Fruit fly (Drosophila melanogaster) whole organism, embryonic: ENCODE results near the gene sud1.

Experiments used
- BEAF-32 ChIP-seq: fragments of 200-800 bp; sonication (Bioruptor generic); optimal IDR thresholded peaks from 3 replicates; lab custom pipeline; 2017; ENCODE audit warnings: missing biosample characterization, missing genetic modification characterization, mild to moderate bottlenecking, moderate library complexity, missing genetic modification reagents
- C15 ChIP-seq: fragments of 200-800 bp; sonication (Bioruptor generic); IDR thresholded peaks from 3 replicates; pipeline ENCODE4 v1.3.6; 2022; ENCODE audit warnings: missing biosample characterization, missing genetic modification characterization
- CG10209 ChIP-seq: fragments of 200-800 bp; sonication (Bioruptor generic); optimal IDR thresholded peaks from 3 replicates; lab custom pipeline; 2017; ENCODE audit warnings: missing biosample characterization, mild to moderate bottlenecking, missing genetic modification characterization, missing genetic modification reagents
- CG12236 ChIP-seq: fragments of 200-800 bp; sonication (Bioruptor generic); optimal IDR thresholded peaks from 2 replicates; lab custom pipeline; 2016; ENCODE audit warnings: missing biosample characterization, missing genetic modification characterization
- CG12744 ChIP-seq: fragments of 200-800 bp; sonication (Bioruptor generic); optimal IDR thresholded peaks from 2 replicates; lab custom pipeline; 2016; ENCODE audit warnings: missing biosample characterization, missing genetic modification characterization
- CG1529 ChIP-seq: fragments of 200-800 bp; sonication (Bioruptor generic); optimal IDR thresholded peaks from 3 replicates; lab custom pipeline; 2018; ENCODE audit warnings: missing biosample characterization, missing genetic modification characterization
- CG1602 ChIP-seq: fragments of 200-800 bp; sonication (Bioruptor generic); optimal IDR thresholded peaks from 3 replicates; lab custom pipeline; 2016; ENCODE audit warnings: missing biosample characterization, missing genetic modification characterization
- CG16813 ChIP-seq: fragments of 200-800 bp; sonication (Bioruptor generic); IDR thresholded peaks from 3 replicates; pipeline ENCODE4 v1.3.6; 2022; ENCODE audit warnings: missing biosample characterization, missing genetic modification characterization; ENCODE audit not compliant: partially characterized antibody
- CG18262 ChIP-seq: fragments of 200-800 bp; optimal IDR thresholded peaks from 3 replicates; lab custom pipeline; 2019; ENCODE audit warnings: missing biosample characterization, mild to moderate bottlenecking, missing genetic modification characterization, moderate library complexity
- CG18619 ChIP-seq: fragments of 200-800 bp; sonication (Bioruptor generic); optimal IDR thresholded peaks from 3 replicates; lab custom pipeline; 2017; ENCODE audit warnings: missing biosample characterization, mild to moderate bottlenecking, missing genetic modification characterization
- CG30403 ChIP-seq: fragments of 200-800 bp; sonication (Bioruptor generic); optimal IDR thresholded peaks from 3 replicates; lab custom pipeline; 2016; ENCODE audit warnings: missing biosample characterization, missing genetic modification characterization
- CG3065 ChIP-seq: fragments of 200-800 bp; sonication (Bioruptor generic); optimal IDR thresholded peaks from 2 replicates; lab custom pipeline; 2016; ENCODE audit warnings: missing biosample characterization, missing genetic modification characterization
- CG5245 ChIP-seq: fragments of 200-800 bp; sonication (Bioruptor generic); optimal IDR thresholded peaks from 3 replicates; lab custom pipeline; 2016; ENCODE audit warnings: missing biosample characterization, missing genetic modification characterization
- CG6254 ChIP-seq: fragments of 200-800 bp; sonication (Bioruptor generic); optimal IDR thresholded peaks from 3 replicates; lab custom pipeline; 2017; ENCODE audit warnings: mild to moderate bottlenecking, missing biosample characterization, missing genetic modification reagents, missing genetic modification characterization
- CG7745 ChIP-seq: fragments of 200-800 bp; sonication (Bioruptor generic); optimal IDR thresholded peaks from 2 replicates; lab custom pipeline; 2018; ENCODE audit warnings: missing biosample characterization, mild to moderate bottlenecking, missing genetic modification characterization, moderate library complexity
- CG9215 ChIP-seq: fragments of 200-800 bp; sonication (Bioruptor generic); IDR thresholded peaks from 2 replicates; pipeline ENCODE4 v1.3.6; 2022; ENCODE audit warnings: missing biosample characterization, missing genetic modification characterization
- H15 ChIP-seq: fragments of 200-800 bp; sonication (Bioruptor generic); IDR thresholded peaks from 3 replicates; pipeline ENCODE4 v1.3.6; 2022; ENCODE audit warnings: missing biosample characterization, missing genetic modification characterization
- Hmr ChIP-seq: fragments of 200-800 bp; sonication (Bioruptor generic); optimal IDR thresholded peaks from 3 replicates; lab custom pipeline; 2017; ENCODE audit warnings: mild to moderate bottlenecking, missing biosample characterization, missing genetic modification reagents, missing genetic modification characterization
- Hr78 ChIP-seq, 2 experiments: fragments of 200-800 bp in 1 of 2; fragments of >200 bp in 1 of 2; sonication (Bioruptor generic) in 1 of 2; optimal IDR thresholded peaks; 2 replicates each; lab custom pipeline; 2017 to 2019; ENCODE audit warnings: missing biosample characterization in 2 of 2, missing genetic modification characterization in 2 of 2, mild to moderate bottlenecking in 1 of 2, moderate library complexity in 1 of 2
- Jarid2 ChIP-seq: fragments of 200-800 bp; sonication (Bioruptor generic); optimal IDR thresholded peaks from 3 replicates; lab custom pipeline; 2017; ENCODE audit warnings: mild to moderate bottlenecking, missing biosample characterization, missing genetic modification reagents, missing genetic modification characterization
- Lim3 ChIP-seq: fragments of 200-800 bp; sonication (Bioruptor generic); IDR thresholded peaks from 2 replicates; pipeline ENCODE4 v1.3.6; 2022; ENCODE audit warnings: missing biosample characterization, missing genetic modification characterization
- Lpt ChIP-seq: fragments of >200 bp; optimal IDR thresholded peaks from 2 replicates; lab custom pipeline; 2018; ENCODE audit warnings: missing biosample characterization, missing genetic modification characterization
- Med ChIP-seq: fragments of 200-800 bp; sonication (Bioruptor generic); peaks from one replicate; lab custom pipeline; 2016; ENCODE audit warnings: missing biosample characterization, missing genetic modification characterization, mild to moderate bottlenecking, inconsistent platforms, moderate library complexity
- Myb ChIP-seq: fragments of 200-800 bp; sonication (Bioruptor generic); optimal IDR thresholded peaks from 2 replicates; lab custom pipeline; 2016; ENCODE audit warnings: missing biosample characterization, missing genetic modification characterization
- NC2α ChIP-seq: fragments of 200-800 bp; sonication (Bioruptor generic); optimal IDR thresholded peaks from 2 replicates; lab custom pipeline; 2016; ENCODE audit warnings: missing biosample characterization, missing genetic modification characterization
- Oli ChIP-seq: fragments of 200-800 bp; sonication (Bioruptor generic); optimal IDR thresholded peaks from 2 replicates; lab custom pipeline; 2018; ENCODE audit warnings: missing biosample characterization, mild to moderate bottlenecking, missing genetic modification characterization, moderate library complexity
- Sox102F ChIP-seq: fragments of 200-800 bp; sonication (Bioruptor generic); optimal IDR thresholded peaks from 2 replicates; lab custom pipeline; 2018; ENCODE audit warnings: missing biosample characterization, mild to moderate bottlenecking, missing genetic modification characterization, moderate library complexity
- Usf ChIP-seq: fragments of 200-800 bp; sonication (Bioruptor generic); optimal IDR thresholded peaks from 2 replicates; lab custom pipeline; 2017; ENCODE audit warnings: missing genotype, missing biosample characterization, missing genetic modification characterization
- Vsx1 ChIP-seq: fragments of 200-800 bp; sonication (Bioruptor generic); optimal IDR thresholded peaks from 2 replicates; lab custom pipeline; 2017; ENCODE audit warnings: missing biosample characterization, mild to moderate bottlenecking, missing genetic modification characterization, missing genetic modification reagents
- amos ChIP-seq: fragments of 200-800 bp; sonication (Bioruptor generic); IDR thresholded peaks from 2 replicates; pipeline ENCODE4 v1.3.6; 2022; ENCODE audit warnings: missing biosample characterization, missing genetic modification characterization; ENCODE audit not compliant: partially characterized antibody
- croc ChIP-seq: fragments of 200-800 bp; sonication (Bioruptor generic); conservative IDR thresholded peaks from 3 replicates; pipeline ENCODE4 v1.3.6; 2022; ENCODE audit warnings: missing biosample characterization, missing genetic modification characterization
- dm ChIP-seq: fragments of 200-800 bp; sonication (Bioruptor generic); optimal IDR thresholded peaks from 3 replicates; lab custom pipeline; 2016; ENCODE audit warnings: missing biosample characterization, missing genetic modification characterization
- en ChIP-seq: fragments of 200-800 bp; sonication (Bioruptor generic); optimal IDR thresholded peaks from 2 replicates; lab custom pipeline; 2016; ENCODE audit warnings: missing biosample characterization, missing genetic modification characterization
- esg ChIP-seq: fragments of 200-800 bp; sonication (Bioruptor generic); conservative IDR thresholded peaks from 2 replicates; pipeline ENCODE4 v1.3.6; 2022; ENCODE audit warnings: missing biosample characterization, missing genetic modification characterization
- fru ChIP-seq: fragments of >200 bp; optimal IDR thresholded peaks from 2 replicates; lab custom pipeline; 2017
- ftz-f1 ChIP-seq: fragments of 200-800 bp; sonication (Bioruptor generic); optimal IDR thresholded peaks from 2 replicates; lab custom pipeline; 2016; ENCODE audit warnings: missing biosample characterization, missing genetic modification characterization
- gcm ChIP-seq: fragments of 200-800 bp; sonication (Bioruptor generic); optimal IDR thresholded peaks from 2 replicates; lab custom pipeline; 2019; ENCODE audit warnings: missing biosample characterization, mild to moderate bottlenecking, missing genetic modification characterization, moderate library complexity
- gfzf ChIP-seq: fragments of 200-800 bp; sonication (Bioruptor generic); optimal IDR thresholded peaks from 2 replicates; lab custom pipeline; 2016; ENCODE audit warnings: missing biosample characterization, mild to moderate bottlenecking, missing genetic modification characterization, moderate library complexity
- grn ChIP-seq: fragments of 200-800 bp; sonication (Bioruptor generic); optimal IDR thresholded peaks from 3 replicates; lab custom pipeline; 2017; ENCODE audit warnings: missing biosample characterization, missing genetic modification characterization
- gt ChIP-seq: fragments of 200-800 bp; sonication (Bioruptor generic); IDR thresholded peaks from 2 replicates; pipeline ENCODE4 v1.3.6; 2022; ENCODE audit warnings: missing biosample characterization, missing genetic modification characterization
- nau ChIP-seq: fragments of 200-800 bp; sonication (Bioruptor generic); optimal IDR thresholded peaks from 3 replicates; lab custom pipeline; 2017; ENCODE audit warnings: missing biosample characterization, mild to moderate bottlenecking, missing genetic modification characterization, missing genetic modification reagents
- odd ChIP-seq: fragments of 200-800 bp; sonication (Bioruptor generic); optimal IDR thresholded peaks from 2 replicates; lab custom pipeline; 2017; ENCODE audit warnings: missing biosample characterization, mild to moderate bottlenecking, missing genetic modification characterization
- peb ChIP-seq: fragments of 200-800 bp; sonication (Bioruptor generic); IDR thresholded peaks from 2 replicates; pipeline ENCODE4 v1.3.6; 2022; ENCODE audit warnings: missing biosample characterization, missing genetic modification characterization
- run ChIP-seq: fragments of 200-800 bp; sonication (Bioruptor generic); optimal IDR thresholded peaks from 3 replicates; lab custom pipeline; 2018; ENCODE audit warnings: missing biosample characterization, mild to moderate bottlenecking, missing genetic modification characterization
- sens ChIP-seq: fragments of 200-800 bp; sonication (Bioruptor generic); peaks from one replicate; lab custom pipeline; 2016; ENCODE audit warnings: missing biosample characterization, missing genetic modification characterization
- sim ChIP-seq: fragments of 200-800 bp; sonication (Bioruptor generic); IDR thresholded peaks from 2 replicates; pipeline ENCODE4 v1.3.6; 2022; ENCODE audit warnings: missing biosample characterization, missing genetic modification characterization
- slp2 ChIP-seq: fragments of 200-800 bp; sonication (Bioruptor generic); optimal IDR thresholded peaks from 2 replicates; lab custom pipeline; 2016; ENCODE audit warnings: missing biosample characterization, missing genetic modification characterization
- ssp ChIP-seq: fragments of 200-800 bp; sonication (Bioruptor generic); IDR thresholded peaks from 2 replicates; pipeline ENCODE4 v1.3.6; 2022; ENCODE audit warnings: missing biosample characterization, missing genetic modification characterization
- vfl ChIP-seq: fragments of 200-800 bp; sonication (Bioruptor generic); optimal IDR thresholded peaks from 2 replicates; lab custom pipeline; 2016; ENCODE audit warnings: missing biosample characterization, missing genetic modification characterization
- wek ChIP-seq: fragments of 200-800 bp; sonication (Bioruptor generic); optimal IDR thresholded peaks from 3 replicates; lab custom pipeline; 2018; ENCODE audit warnings: missing biosample characterization, mild to moderate bottlenecking, missing genetic modification characterization, moderate library complexity
- zen ChIP-seq: fragments of 200-800 bp; sonication (Bioruptor generic); optimal IDR thresholded peaks from 3 replicates; lab custom pipeline; 2018; ENCODE audit warnings: missing biosample characterization, mild to moderate bottlenecking, missing genetic modification characterization, moderate library complexity
- zfh2 ChIP-seq: fragments of 200-800 bp; sonication (Bioruptor generic); optimal IDR thresholded peaks from 2 replicates; lab custom pipeline; 2016; ENCODE audit warnings: missing biosample characterization, missing genetic modification characterization

sud1 gene

dm6 chr3R:24893320-24893955 lies 24.2 kb downstream of the sud1 start (continued):
- TF ChIP-seq run (tag; lab: Kevin White, UChicago) (peak; percentile 76), amos (no peak), CG16813 (GFP tag; lab: Robert Waterston, UW) (no peak), H15 (peak; percentile 28; the same call in 1 of the 3 replicates), CG12236 (no peak), dm (no peak), odd (peak; percentile 60), CG12744 (GFP tag; lab: Kevin White, UChicago) (no peak), NC2α (GFP tag; lab: Kevin White, UChicago) (no peak), Usf (GFP tag; lab: Kevin White, UChicago) (peak; percentile 29), fru (no peak), sens (GFP tag; lab: Kevin White, UChicago) (peak; percentile 59), gcm (GFP tag; lab: Kevin White, UChicago) (peak; percentile 88), C15 (GFP tag; lab: Robert Waterston, UW) (no peak), gt (GFP tag; lab: Robert Waterston, UW) (no peak), slp2 (GFP tag; lab: Kevin White, UChicago) (no peak), nau (no peak), sim (GFP tag; lab: Robert Waterston, UW) (no peak), CG6254 (GFP tag; lab: Kevin White, UChicago) (peak; percentile 57), wek (GFP tag; lab: Kevin White, UChicago) (no peak), CG5245 (no peak), zen (tag; lab: Kevin White, UChicago) (peak; percentile 63), Jarid2 (GFP tag; lab: Kevin White, UChicago) (peak; percentile 38), CG7745 (tag; lab: Kevin White, UChicago) (peak; percentile 50), grn (GFP tag; lab: Kevin White, UChicago) (peak; percentile 3), CG18619 (peak; percentile 67), en (GFP tag; lab: Kevin White, UChicago) (no peak), Vsx1 (GFP tag; lab: Kevin White, UChicago) (peak; percentile 56), CG1529 (peak; percentile 55), croc (GFP tag; lab: Robert Waterston, UW) (peak; percentile 74), Lpt (GFP tag; lab: Kevin White, UChicago) (no peak), CG3065 (GFP tag; lab: Kevin White, UChicago) (no peak), Hr78 (GFP tag; optimal IDR thresholded peaks at IDR 0.05; lab: Kevin White, UChicago) (peak in 1 of 2 experiments; percentile 78), ssp (GFP tag; lab: Robert Waterston, UW) (peak; percentile 55), vfl (GFP tag; lab: Kevin White, UChicago) (no peak), BEAF-32 (GFP tag; lab: Kevin White, UChicago) (no peak)

dm6 chr3R:24890919-24891318 lies 26.7 kb downstream of the sud1 start:
- no peak for TF ChIP-seq Myb (GFP tag; lab: Kevin White, UChicago)
- TF ChIP-seq esg (GFP tag; lab: Robert Waterston, UW) = no peak
- TF ChIP-seq gfzf (GFP tag; lab: Kevin White, UChicago) = no peak
- no peak for TF ChIP-seq CG9215 (GFP tag; lab: Robert Waterston, UW)
- TF ChIP-seq Oli (tag; lab: Kevin White, UChicago) = peak; percentile 14
- TF ChIP-seq ftz-f1 (GFP tag; lab: Kevin White, UChicago) = no peak
- TF ChIP-seq Lim3 (GFP tag; lab: Robert Waterston, UW) = no peak
- peak; percentile 13 for TF ChIP-seq CG30403 (GFP tag; lab: Kevin White, UChicago)
- TF ChIP-seq Med (GFP tag; lab: Kevin White, UChicago) = peak; percentile 75
- no peak for TF ChIP-seq CG1602 (GFP tag; lab: Kevin White, UChicago)
- TF ChIP-seq zfh2 (GFP tag; lab: Kevin White, UChicago) = no peak
- TF ChIP-seq CG6254 (GFP tag; lab: Kevin White, UChicago) = no peak
- peak; percentile 15 for TF ChIP-seq CG18262 (tag; lab: Kevin White, UChicago)
- no peak for TF ChIP-seq peb (GFP tag; lab: Robert Waterston, UW)
- TF ChIP-seq Sox102F (GFP tag; lab: Kevin White, UChicago) = peak; percentile 24
- no peak for TF ChIP-seq CG10209 (GFP tag; lab: Kevin White, UChicago)
- no peak for TF ChIP-seq Hmr (GFP tag; lab: Kevin White, UChicago)
